Fruit fly (Drosophila melanogaster): ENCODE measurements around the gene CG44088.

dm6 chr3R:4738494-4739191 lies 36.2 kb downstream of the CG44088 start:
- TF ChIP-seq fd85E (GFP tag; optimal IDR thresholded peaks at IDR 0.05) (no peak), vri (GFP tag; optimal IDR thresholded peaks at IDR 0.05) (no peak), lz (GFP tag; optimal IDR thresholded peaks at IDR 0.05) (peak; percentile 27), Eip93F (GFP tag; optimal IDR thresholded peaks at IDR 0.05) (no peak), CG9139 (GFP tag; optimal IDR thresholded peaks at IDR 0.05) (peak; percentile 1), cyc (GFP tag; optimal IDR thresholded peaks at IDR 0.05) (peak; percentile 19), CG3919 (GFP tag; optimal IDR thresholded peaks at IDR 0.05) (peak; percentile 32), CG8319 (GFP tag; optimal IDR thresholded peaks at IDR 0.05) (no peak)
